Fruit fly (Drosophila melanogaster) whole organism, embryonic: ENCODE data around the gene CG31064.

Source experiments
- Blimp-1 ChIP-seq: fragments of 200-800 bp; sonication (Bioruptor generic); optimal IDR thresholded peaks from 3 replicates; lab custom pipeline; 2018; ENCODE audit warnings: missing biosample characterization, missing genetic modification characterization, mild to moderate bottlenecking, moderate library complexity, missing genetic modification reagents
- CG10209 ChIP-seq: fragments of 200-800 bp; sonication (Bioruptor generic); optimal IDR thresholded peaks from 3 replicates; lab custom pipeline; 2017; ENCODE audit warnings: missing biosample characterization, mild to moderate bottlenecking, missing genetic modification characterization, missing genetic modification reagents
- CG10543 ChIP-seq: fragments of 200-800 bp; sonication (Bioruptor generic); optimal IDR thresholded peaks from 3 replicates; lab custom pipeline; 2017; ENCODE audit warnings: missing biosample characterization, mild to moderate bottlenecking, missing genetic modification characterization, moderate library complexity
- CG10979 ChIP-seq: fragments of 200-800 bp; sonication (Bioruptor generic); optimal IDR thresholded peaks from 2 replicates; lab custom pipeline; 2018; ENCODE audit warnings: missing biosample characterization, mild to moderate bottlenecking, missing genetic modification characterization, moderate library complexity
- CG11560 ChIP-seq: fragments of 200-800 bp; sonication (Bioruptor generic); IDR thresholded peaks from 3 replicates; pipeline ENCODE4 v1.3.6; 2022; ENCODE audit warnings: missing biosample characterization, missing genetic modification characterization
- CG11696 ChIP-seq: fragments of 200-800 bp; sonication (Bioruptor generic); IDR thresholded peaks from 2 replicates; pipeline ENCODE4 v1.3.6; 2022; ENCODE audit warnings: missing biosample characterization, missing genetic modification characterization
- CG12155 ChIP-seq: fragments of 200-800 bp; sonication (Bioruptor generic); optimal IDR thresholded peaks from 3 replicates; lab custom pipeline; 2016; ENCODE audit warnings: missing biosample characterization, missing genetic modification characterization
- CG14710 ChIP-seq: fragments of 200-800 bp; sonication (Bioruptor generic); optimal IDR thresholded peaks from 3 replicates; lab custom pipeline; 2019; ENCODE audit warnings: missing biosample characterization, mild to moderate bottlenecking, missing genetic modification characterization, moderate library complexity
- CG15479 ChIP-seq: fragments of 200-800 bp; sonication (Bioruptor generic); optimal IDR thresholded peaks from 3 replicates; lab custom pipeline; 2019; ENCODE audit warnings: missing biosample characterization, mild to moderate bottlenecking, missing genetic modification characterization, moderate library complexity
- CG1602 ChIP-seq: fragments of 200-800 bp; sonication (Bioruptor generic); optimal IDR thresholded peaks from 3 replicates; lab custom pipeline; 2016; ENCODE audit warnings: missing biosample characterization, missing genetic modification characterization
- CG17385 ChIP-seq: fragments of 200-800 bp; sonication (Bioruptor generic); optimal IDR thresholded peaks from 3 replicates; lab custom pipeline; 2018; ENCODE audit warnings: missing biosample characterization, mild to moderate bottlenecking, missing genetic modification characterization
- CG1792 ChIP-seq: fragments of 200-800 bp; sonication (Bioruptor generic); optimal IDR thresholded peaks from 2 replicates; lab custom pipeline; 2016; ENCODE audit warnings: missing biosample characterization, missing genetic modification characterization
- CG30431 ChIP-seq: fragments of 200-800 bp; sonication (Bioruptor generic); optimal IDR thresholded peaks from 2 replicates; lab custom pipeline; 2017; ENCODE audit warnings: missing biosample characterization, missing genetic modification characterization
- CG3726 ChIP-seq: fragments of 200-800 bp; sonication (Bioruptor generic); IDR thresholded peaks from 3 replicates; pipeline ENCODE4, ENCODE4 v1.3.6; 2022; ENCODE audit warnings: missing biosample characterization, missing genetic modification characterization
- CG3838 ChIP-seq: fragments of 200-800 bp; sonication (Bioruptor generic); optimal IDR thresholded peaks from 3 replicates; lab custom pipeline; 2016; ENCODE audit warnings: missing biosample characterization, missing genetic modification characterization
- CG4617 ChIP-seq: fragments of 200-800 bp; sonication (Bioruptor generic); optimal IDR thresholded peaks from 3 replicates; lab custom pipeline; 2016; ENCODE audit warnings: missing biosample characterization, missing genetic modification characterization, borderline replicate concordance
- CG5180 ChIP-seq: fragments of 200-800 bp; sonication (Bioruptor generic); optimal IDR thresholded peaks from 3 replicates; lab custom pipeline; 2017; ENCODE audit warnings: missing biosample characterization, missing genetic modification characterization, mild to moderate bottlenecking, moderate library complexity, missing genetic modification reagents
- CG7372 ChIP-seq: fragments of 200-800 bp; sonication (Bioruptor generic); IDR thresholded peaks from 2 replicates; pipeline ENCODE4 v1.3.6; 2022; ENCODE audit warnings: missing biosample characterization, missing genetic modification characterization
- CG9437 ChIP-seq: fragments of 200-800 bp; sonication (Bioruptor generic); optimal IDR thresholded peaks from 2 replicates; lab custom pipeline; 2018; ENCODE audit warnings: missing biosample characterization, mild to moderate bottlenecking, missing genetic modification characterization
- D19A ChIP-seq: fragments of 200-800 bp; optimal IDR thresholded peaks from 3 replicates; lab custom pipeline; 2019; ENCODE audit warnings: missing biosample characterization, mild to moderate bottlenecking, missing genetic modification characterization, moderate library complexity
- Fer2 ChIP-seq: fragments of 200-800 bp; sonication (Bioruptor generic); optimal IDR thresholded peaks from 2 replicates; lab custom pipeline; 2018; ENCODE audit warnings: missing biosample characterization, mild to moderate bottlenecking, missing genetic modification characterization, moderate library complexity
- HHEX ChIP-seq: fragments of 200-800 bp; sonication (Bioruptor generic); optimal IDR thresholded peaks from 3 replicates; lab custom pipeline; 2017; ENCODE audit warnings: missing biosample characterization, mild to moderate bottlenecking, missing genetic modification characterization, missing genetic modification reagents
- Hand ChIP-seq: fragments of 200-800 bp; sonication (Bioruptor generic); optimal IDR thresholded peaks from 2 replicates; lab custom pipeline; 2017; ENCODE audit warnings: mild to moderate bottlenecking, missing biosample characterization, missing genetic modification reagents, missing genetic modification characterization
- Lpt ChIP-seq: fragments of >200 bp; optimal IDR thresholded peaks from 2 replicates; lab custom pipeline; 2018; ENCODE audit warnings: missing biosample characterization, missing genetic modification characterization
- Mad ChIP-seq: fragments of 200-800 bp; sonication (Bioruptor generic); optimal IDR thresholded peaks from 2 replicates; lab custom pipeline; 2016; ENCODE audit warnings: missing biosample characterization, missing genetic modification characterization
- Poxn ChIP-seq: fragments of 200-800 bp; sonication (Bioruptor generic); IDR thresholded peaks from 2 replicates; pipeline ENCODE4 v1.3.6; 2022; ENCODE audit warnings: missing biosample characterization, missing genetic modification characterization
- Sox102F ChIP-seq: fragments of 200-800 bp; sonication (Bioruptor generic); optimal IDR thresholded peaks from 2 replicates; lab custom pipeline; 2018; ENCODE audit warnings: missing biosample characterization, mild to moderate bottlenecking, missing genetic modification characterization, moderate library complexity
- Ssrp ChIP-seq: fragments of 200-800 bp; sonication (Bioruptor generic); optimal IDR thresholded peaks from 2 replicates; lab custom pipeline; 2018; ENCODE audit warnings: missing biosample characterization, mild to moderate bottlenecking, missing genetic modification characterization, moderate library complexity
- ap ChIP-seq: fragments of 200-800 bp; sonication (Bioruptor generic); IDR thresholded peaks from 2 replicates; pipeline ENCODE4 v1.3.6; 2022; ENCODE audit warnings: missing biosample characterization, missing genetic modification characterization
- ato ChIP-seq: fragments of 200-800 bp; sonication (Bioruptor generic); IDR thresholded peaks from 2 replicates; pipeline ENCODE4 v1.3.6; 2022; ENCODE audit warnings: missing biosample characterization, missing genetic modification characterization; ENCODE audit not compliant: partially characterized antibody
- eve ChIP-seq, 2 experiments: fragments of >200 bp; optimal IDR thresholded peaks; 2 replicates each; lab custom pipeline; 2017; ENCODE audit warnings: missing biosample characterization in 2 of 2, missing genetic modification characterization in 2 of 2
- eyg ChIP-seq: fragments of 200-800 bp; sonication (Bioruptor generic); optimal IDR thresholded peaks from 3 replicates; lab custom pipeline; 2016; ENCODE audit warnings: missing biosample characterization, missing genetic modification characterization
- fd96Cb ChIP-seq: fragments of 200-800 bp; sonication (Bioruptor generic); optimal IDR thresholded peaks from 2 replicates; lab custom pipeline; 2018; ENCODE audit warnings: missing biosample characterization, mild to moderate bottlenecking, missing genetic modification characterization, moderate library complexity
- gcm ChIP-seq: fragments of 200-800 bp; sonication (Bioruptor generic); optimal IDR thresholded peaks from 2 replicates; lab custom pipeline; 2019; ENCODE audit warnings: missing biosample characterization, mild to moderate bottlenecking, missing genetic modification characterization, moderate library complexity
- her ChIP-seq: fragments of 200-800 bp; sonication (Bioruptor generic); optimal IDR thresholded peaks from 2 replicates; lab custom pipeline; 2016; ENCODE audit warnings: missing biosample characterization, missing genetic modification characterization
- ind ChIP-seq: fragments of 200-800 bp; sonication (Bioruptor generic); optimal IDR thresholded peaks from 3 replicates; lab custom pipeline; 2016; ENCODE audit warnings: missing biosample characterization, missing genetic modification characterization
- jumu ChIP-seq: fragments of 200-800 bp; sonication (Bioruptor generic); optimal IDR thresholded peaks from 3 replicates; lab custom pipeline; 2016; ENCODE audit warnings: missing biosample characterization, missing genetic modification characterization
- kni ChIP-seq: fragments of 200-800 bp; sonication (Bioruptor generic); optimal IDR thresholded peaks from 3 replicates; lab custom pipeline; 2017; ENCODE audit warnings: mild to moderate bottlenecking, missing biosample characterization, missing genetic modification reagents, missing genetic modification characterization
- mirr ChIP-seq: fragments of 200-800 bp; sonication (Bioruptor generic); optimal IDR thresholded peaks from 3 replicates; lab custom pipeline; 2018; ENCODE audit warnings: missing biosample characterization, mild to moderate bottlenecking, missing genetic modification characterization
- otp ChIP-seq: fragments of 200-800 bp; sonication (Bioruptor generic); IDR thresholded peaks from 3 replicates; pipeline ENCODE4, ENCODE4 v1.3.6; 2022; ENCODE audit warnings: missing biosample characterization, missing genetic modification characterization
- run ChIP-seq: fragments of 200-800 bp; sonication (Bioruptor generic); optimal IDR thresholded peaks from 3 replicates; lab custom pipeline; 2018; ENCODE audit warnings: missing biosample characterization, mild to moderate bottlenecking, missing genetic modification characterization
- schlank ChIP-seq: fragments of 200-800 bp; sonication (Bioruptor generic); optimal IDR thresholded peaks from 2 replicates; lab custom pipeline; 2018; ENCODE audit warnings: missing biosample characterization, mild to moderate bottlenecking, missing genetic modification characterization
- sd ChIP-seq: fragments of 200-800 bp; sonication (Bioruptor generic); optimal IDR thresholded peaks from 3 replicates; lab custom pipeline; 2018; ENCODE audit warnings: missing biosample characterization, mild to moderate bottlenecking, missing genetic modification characterization, moderate library complexity
- sens ChIP-seq: fragments of 200-800 bp; sonication (Bioruptor generic); peaks from one replicate; lab custom pipeline; 2016; ENCODE audit warnings: missing biosample characterization, missing genetic modification characterization
- sima ChIP-seq: fragments of 200-800 bp; sonication (Bioruptor generic); optimal IDR thresholded peaks from 2 replicates; lab custom pipeline; 2016; ENCODE audit warnings: missing biosample characterization, missing genetic modification characterization
- tll ChIP-seq, 2 experiments: fragments of 200-800 bp in 1 of 2; fragments of >200 bp in 1 of 2; sonication (Bioruptor generic) in 1 of 2; optimal IDR thresholded peaks; 2 replicates each; lab custom pipeline; 2017 to 2019; ENCODE audit warnings: missing biosample characterization in 2 of 2, missing genetic modification characterization in 2 of 2, mild to moderate bottlenecking in 1 of 2, moderate library complexity in 1 of 2
- tna ChIP-seq: fragments of 200-800 bp; sonication (Bioruptor generic); IDR thresholded peaks from 2 replicates; pipeline ENCODE4 v1.3.6; 2022; ENCODE audit warnings: missing biosample characterization, missing genetic modification characterization; ENCODE audit not compliant: partially characterized antibody
- vvl ChIP-seq: fragments of 200-800 bp; sonication (Bioruptor generic); IDR thresholded peaks from 2 replicates; pipeline ENCODE4 v1.3.6; 2022; ENCODE audit warnings: missing biosample characterization, missing genetic modification characterization
- zen ChIP-seq: fragments of 200-800 bp; sonication (Bioruptor generic); optimal IDR thresholded peaks from 3 replicates; lab custom pipeline; 2018; ENCODE audit warnings: missing biosample characterization, mild to moderate bottlenecking, missing genetic modification characterization, moderate library complexity

CG31064 gene

DNA sequence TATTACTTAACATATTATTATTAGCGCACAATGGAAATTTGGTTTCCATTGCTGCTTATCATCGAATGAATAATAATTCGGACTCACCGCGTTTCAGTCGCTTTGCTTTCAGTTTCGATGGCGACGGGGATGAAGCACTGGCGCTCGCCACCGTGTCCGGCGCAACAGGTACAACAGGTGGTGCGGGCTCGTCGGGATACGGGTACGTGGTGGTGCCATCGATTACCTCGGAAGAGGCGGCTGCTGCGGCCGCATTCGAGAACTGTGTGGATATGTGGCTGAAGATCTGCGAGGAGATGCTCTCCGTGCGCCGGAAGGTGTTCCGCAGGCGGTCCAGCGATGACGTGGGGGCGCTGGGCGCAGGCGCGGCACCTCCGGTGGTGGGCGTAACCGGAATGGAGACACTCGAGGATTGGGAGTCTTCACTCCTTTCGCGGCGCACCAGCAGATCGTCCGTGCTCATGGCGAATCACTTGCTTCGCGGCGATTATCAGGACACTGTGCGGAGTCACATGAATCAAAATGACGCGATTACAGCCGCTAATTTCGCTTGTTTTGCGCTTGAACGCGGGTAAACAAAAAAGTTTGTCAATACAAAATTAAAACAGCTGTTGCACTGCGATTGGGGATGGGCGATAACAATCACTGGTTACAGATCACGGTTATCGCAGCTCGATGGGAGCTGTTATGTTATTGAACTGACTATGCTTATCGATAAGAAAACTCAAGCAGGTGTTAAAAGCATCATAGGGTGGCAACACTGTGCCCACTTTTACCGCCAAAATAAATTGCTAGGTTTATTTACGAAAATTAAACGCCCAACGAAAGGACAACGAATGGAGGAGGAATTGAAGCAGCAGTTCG lies at the start of gene CG31064, which contains the start of gene PolA2 (continued):
- TF ChIP-seq Sox102F (GFP tag; lab: Kevin White, UChicago): no peak
- TF ChIP-seq D19A (tag; lab: Kevin White, UChicago): no peak
- TF ChIP-seq zen (tag; lab: Kevin White, UChicago): peak; percentile 28
- TF ChIP-seq her (GFP tag; lab: Kevin White, UChicago): no peak
- peak; percentile 26 for TF ChIP-seq kni (GFP tag; lab: Kevin White, UChicago)
- peak; percentile 76 for TF ChIP-seq CG14710 (tag; lab: Kevin White, UChicago)
- no peak for TF ChIP-seq CG10979 (tag; lab: Kevin White, UChicago)
- peak; percentile 51 for TF ChIP-seq vvl
- no peak for TF ChIP-seq CG9437
- TF ChIP-seq Lpt: no peak
- no peak for TF ChIP-seq ap (GFP tag; lab: Robert Waterston, UW)
- TF ChIP-seq CG7372: no peak
- TF ChIP-seq CG11560 (tag; lab: Robert Waterston, UW): no peak
- no peak for TF ChIP-seq Fer2 (tag; lab: Kevin White, UChicago)
- TF ChIP-seq sens: peak; percentile 72
- no peak for TF ChIP-seq CG30431
- no peak for TF ChIP-seq sima (GFP tag; lab: Kevin White, UChicago)
- TF ChIP-seq ato: peak; percentile 75
- TF ChIP-seq sd: no peak
- no peak for TF ChIP-seq eve (GFP tag; optimal IDR thresholded peaks at IDR 0.05; lab: Kevin White, UChicago)
- TF ChIP-seq CG4617 (GFP tag; lab: Kevin White, UChicago): peak; percentile 35
- no peak for TF ChIP-seq gcm
- TF ChIP-seq Mad (GFP tag; lab: Kevin White, UChicago): no peak
- TF ChIP-seq ind: no peak
- TF ChIP-seq CG1792: no peak
- no peak for TF ChIP-seq CG15479 (GFP tag; lab: Kevin White, UChicago)
- TF ChIP-seq CG11696 (GFP tag; lab: Robert Waterston, UW): no peak
- no peak for TF ChIP-seq eyg (GFP tag; lab: Kevin White, UChicago)
- TF ChIP-seq schlank (tag; lab: Kevin White, UChicago): no peak
- TF ChIP-seq HHEX: no peak
- no peak for TF ChIP-seq CG10209
- TF ChIP-seq tll (GFP tag; optimal IDR thresholded peaks at IDR 0.05; lab: Kevin White, UChicago): no peak
- peak; percentile 8 for TF ChIP-seq CG12155 (GFP tag; lab: Kevin White, UChicago)
- TF ChIP-seq Ssrp (tag; lab: Kevin White, UChicago): no peak
- peak; percentile 83 for TF ChIP-seq tna
- no peak for TF ChIP-seq CG17385 (GFP tag; lab: Kevin White, UChicago)
- TF ChIP-seq Blimp-1 (GFP tag; lab: Kevin White, UChicago): no peak
- peak; percentile 34 for TF ChIP-seq jumu (GFP tag; lab: Kevin White, UChicago)
- no peak for TF ChIP-seq CG5180
- no peak for TF ChIP-seq fd96Cb (tag; lab: Kevin White, UChicago)
- TF ChIP-seq Poxn (GFP tag; lab: Robert Waterston, UW): no peak
- no peak for TF ChIP-seq CG3838 (GFP tag; lab: Kevin White, UChicago)
- no peak for TF ChIP-seq mirr
- no peak for TF ChIP-seq CG3726 (GFP tag; lab: Robert Waterston, UW)
- no peak for TF ChIP-seq run
- TF ChIP-seq otp (GFP tag; lab: Robert Waterston, UW): no peak
- TF ChIP-seq CG1602: no peak
- TF ChIP-seq Hand (GFP tag; lab: Kevin White, UChicago): no peak
- TF ChIP-seq CG10543: no peak
